Fruit fly (Drosophila melanogaster): Measurements from ENCODE around the gene Graf.
A peak's percentile ranks its signal among the peaks of the same experiment; 100 is the strongest.

Gene Graf

dm6 chrX:15760447-15761297 is at the start of gene Graf, which contains the start of gene mRpL3 (continued):
- TF ChIP-seq ttk (GFP tag; IDR thresholded peaks at IDR 0.05) (no peak), CG30431 (GFP tag; optimal IDR thresholded peaks at IDR 0.05) (no peak), btn (GFP tag; optimal IDR thresholded peaks at IDR 0.05) (no peak), Deaf1 (tag; optimal IDR thresholded peaks at IDR 0.05) (no peak), dysf (GFP tag; IDR thresholded peaks at IDR 0.05) (no peak), pb (GFP tag; optimal IDR thresholded peaks at IDR 0.05) (no peak), nerfin-2 (GFP tag; IDR thresholded peaks at IDR 0.05; ENCODE audit: partially characterized antibody) (peak; percentile 92), peb (GFP tag; IDR thresholded peaks at IDR 0.05) (no peak), B-H1 (GFP tag; IDR thresholded peaks at IDR 0.05) (no peak), CG32772 (GFP tag; IDR thresholded peaks at IDR 0.05) (no peak), tll (GFP tag; optimal IDR thresholded peaks at IDR 0.05) (peak in 1 of 2 experiments; percentile 2), dmrt99B (tag; optimal IDR thresholded peaks at IDR 0.05) (no peak), Jarid2 (GFP tag; optimal IDR thresholded peaks at IDR 0.05) (no peak), cato (GFP tag; optimal IDR thresholded peaks at IDR 0.05; ENCODE audit: borderline replicate concordance) (no peak), wek (GFP tag; optimal IDR thresholded peaks at IDR 0.05) (no peak), danr (GFP tag; IDR thresholded peaks at IDR 0.05) (no peak), CG9215 (GFP tag; IDR thresholded peaks at IDR 0.05) (no peak), CG1792 (GFP tag; optimal IDR thresholded peaks at IDR 0.05) (no peak), HLH3B (GFP tag; IDR thresholded peaks at IDR 0.05) (no peak), HLHmδ (GFP tag; optimal IDR thresholded peaks at IDR 0.05) (no peak), trh (GFP tag; optimal IDR thresholded peaks at IDR 0.05) (no peak), Dp (GFP tag; optimal IDR thresholded peaks at IDR 0.05) (no peak), CG31224 (GFP tag; IDR thresholded peaks at IDR 0.05) (no peak), Mad (GFP tag; optimal IDR thresholded peaks at IDR 0.05) (no peak), fru (optimal IDR thresholded peaks at IDR 0.05) (no peak), gcm2 (GFP tag; optimal IDR thresholded peaks at IDR 0.05) (no peak), CG14667 (GFP tag; IDR thresholded peaks at IDR 0.05) (no peak), slp2 (GFP tag; optimal IDR thresholded peaks at IDR 0.05) (no peak), dpn (GFP tag; optimal IDR thresholded peaks at IDR 0.05) (no peak), bab2 (GFP tag; optimal IDR thresholded peaks at IDR 0.05) (no peak), CG12744 (GFP tag; optimal IDR thresholded peaks at IDR 0.05) (no peak), CG12659 (GFP tag; optimal IDR thresholded peaks at IDR 0.05) (peak; percentile 8), tap (tag; optimal IDR thresholded peaks at IDR 0.05) (no peak), NC2α (GFP tag; optimal IDR thresholded peaks at IDR 0.05) (no peak), Dad (GFP tag; optimal IDR thresholded peaks at IDR 0.05) (no peak), CG6175 (GFP tag; IDR thresholded peaks at IDR 0.05) (no peak), tgo (GFP tag; IDR thresholded peaks at IDR 0.05) (no peak), CG13775 (GFP tag; optimal IDR thresholded peaks at IDR 0.05) (peak; percentile 5), sima (GFP tag; optimal IDR thresholded peaks at IDR 0.05) (no peak), sna (GFP tag; IDR thresholded peaks at IDR 0.05; ENCODE audit: partially characterized antibody) (peak; percentile 83), kah (GFP tag; optimal IDR thresholded peaks at IDR 0.05) (peak; percentile 96), Fer3 (tag; optimal IDR thresholded peaks at IDR 0.05) (no peak), CG17361 (GFP tag; IDR thresholded peaks at IDR 0.05) (no peak; the same call in 2 of the 3 replicates), CG16815 (GFP tag; optimal IDR thresholded peaks at IDR 0.05) (no peak), ro (GFP tag; IDR thresholded peaks at IDR 0.05) (no peak), ac (GFP tag; optimal IDR thresholded peaks at IDR 0.05) (no peak), CG42726 (GFP tag; IDR thresholded peaks at IDR 0.05; ENCODE audit: partially characterized antibody) (peak; percentile 88), Hr51 (GFP tag; optimal IDR thresholded peaks at IDR 0.05) (no peak), CG11695 (GFP tag; IDR thresholded peaks at IDR 0.05) (0 out of 3 replicates have a peak, but pooled peaks have one; percentile 22), CG13287 (GFP tag; IDR thresholded peaks at IDR 0.05; ENCODE audit: partially characterized antibody) (peak; percentile 86)
